Fruit fly (Drosophila melanogaster): Measurements from ENCODE around the gene Ance.

Ance gene

DNA sequence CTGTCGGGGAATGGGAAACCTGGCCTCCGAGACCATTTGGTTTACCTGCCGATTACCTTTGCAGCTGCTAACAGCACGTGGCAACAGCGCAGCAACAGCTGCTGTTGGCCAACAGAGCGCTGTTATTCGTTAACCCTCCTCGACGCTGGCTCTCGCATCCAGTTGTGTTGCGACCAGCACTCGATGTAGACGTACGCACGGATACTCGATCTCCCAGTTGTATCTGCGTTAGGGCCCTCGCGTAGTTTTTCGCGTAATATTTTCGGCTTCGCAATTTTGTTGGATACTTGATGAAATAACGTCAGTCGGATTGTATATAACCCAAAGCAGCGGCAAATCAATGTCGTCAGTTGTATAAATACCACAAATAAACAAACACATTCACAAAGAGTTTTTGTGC is 26.6 kb upstream of the Ance start (continued):
- TF ChIP-seq wek (GFP tag; optimal IDR thresholded peaks at IDR 0.05), result peak; percentile 34
- TF ChIP-seq CG8924 (tag; optimal IDR thresholded peaks at IDR 0.05), result peak; percentile 15
- TF ChIP-seq CG12219 (GFP tag; optimal IDR thresholded peaks at IDR 0.05), result peak; percentile 15
- TF ChIP-seq YL-1 (GFP tag; optimal IDR thresholded peaks at IDR 0.05), result no peak
- TF ChIP-seq CG34422 (GFP tag; IDR thresholded peaks at IDR 0.05), result peak; percentile 39; the same call in 1 of the 3 replicates
- peak; percentile 21 for TF ChIP-seq sd (tag; optimal IDR thresholded peaks at IDR 0.05)
- no peak for TF ChIP-seq Dfd (GFP tag; optimal IDR thresholded peaks at IDR 0.05)
- peak; percentile 13; the same call in 1 of the 2 replicates for TF ChIP-seq MBD-R2 (GFP tag; IDR thresholded peaks at IDR 0.05)
- TF ChIP-seq CG15479 (GFP tag; optimal IDR thresholded peaks at IDR 0.05), result peak; percentile 3
- no peak for TF ChIP-seq CG8281 (tag; optimal IDR thresholded peaks at IDR 0.05)
- peak; percentile 38; the same call in 1 of the 2 replicates for TF ChIP-seq Nf-YA (GFP tag; IDR thresholded peaks at IDR 0.05)
- TF ChIP-seq Rfx (GFP tag; IDR thresholded peaks at IDR 0.05), result peak; percentile 57; the same call in 1 of the 2 replicates
- peak; percentile 58 for TF ChIP-seq CG12769 (tag; optimal IDR thresholded peaks at IDR 0.05)
- peak; percentile 43 for TF ChIP-seq her (GFP tag; optimal IDR thresholded peaks at IDR 0.05)
- TF ChIP-seq Pdp1 (GFP tag; optimal IDR thresholded peaks at IDR 0.05), result peak in 1 of 2 experiments; percentile 40
- peak; percentile 37; the same call in 1 of the 2 replicates for TF ChIP-seq Adf1 (GFP tag; IDR thresholded peaks at IDR 0.05)
- peak; percentile 68; the same call in 1 of the 3 replicates for TF ChIP-seq CG2199 (GFP tag; IDR thresholded peaks at IDR 0.05)
- peak in 1 of 2 experiments; percentile 24 for TF ChIP-seq chif (GFP tag; optimal IDR thresholded peaks at IDR 0.05)
- peak; percentile 50 for TF ChIP-seq CG6813 (GFP tag; optimal IDR thresholded peaks at IDR 0.05)
- TF ChIP-seq Taf1 (GFP tag; IDR thresholded peaks at IDR 0.05), result no peak
- TF ChIP-seq Drgx (GFP tag; IDR thresholded peaks at IDR 0.05), result peak; percentile 54; the same call in 1 of the 2 replicates
- TF ChIP-seq Fer1 (GFP tag; optimal IDR thresholded peaks at IDR 0.05), result peak; percentile 45
- peak; percentile 4 for TF ChIP-seq stwl (tag; optimal IDR thresholded peaks at IDR 0.05)
- TF ChIP-seq CG8290 (GFP tag; optimal IDR thresholded peaks at IDR 0.05), result no peak
- peak in 1 of 2 experiments; percentile 74 for TF ChIP-seq CG8290 (tag; optimal IDR thresholded peaks at IDR 0.05)
- peak; percentile 25 for TF ChIP-seq B-H2 (GFP tag; optimal IDR thresholded peaks at IDR 0.05)
- TF ChIP-seq CG5180 (GFP tag; optimal IDR thresholded peaks at IDR 0.05), result peak; percentile 40
- peak; percentile 52 for TF ChIP-seq CG4854 (GFP tag; optimal IDR thresholded peaks at IDR 0.05)
- peak; percentile 51 for TF ChIP-seq Deaf1 (tag; optimal IDR thresholded peaks at IDR 0.05)
- peak in 1 of 2 experiments; percentile 7 for TF ChIP-seq eve (GFP tag; optimal IDR thresholded peaks at IDR 0.05)
- TF ChIP-seq abd-A (tag; optimal IDR thresholded peaks at IDR 0.05), result peak; percentile 8
- peak; percentile 55 for TF ChIP-seq sug (tag; optimal IDR thresholded peaks at IDR 0.05)
- TF ChIP-seq Hmx (GFP tag; optimal IDR thresholded peaks at IDR 0.05), result no peak
- peak; percentile 33 for TF ChIP-seq CG13624 (GFP tag; optimal IDR thresholded peaks at IDR 0.05)
- TF ChIP-seq nau (GFP tag; optimal IDR thresholded peaks at IDR 0.05), result peak; percentile 27
- peak; percentile 14 for TF ChIP-seq pb (GFP tag; optimal IDR thresholded peaks at IDR 0.05)
- TF ChIP-seq HLH54F (GFP tag; optimal IDR thresholded peaks at IDR 0.05), result peak; percentile 16
- TF ChIP-seq Rx (GFP tag; IDR thresholded peaks at IDR 0.05), result no peak
- peak; percentile 55; the same call in 1 of the 2 replicates for TF ChIP-seq rib (GFP tag; IDR thresholded peaks at IDR 0.05)
- peak; percentile 42 for TF ChIP-seq CG17385 (GFP tag; optimal IDR thresholded peaks at IDR 0.05)
- TF ChIP-seq lab (GFP tag; optimal IDR thresholded peaks at IDR 0.05), result peak; percentile 61
- 0 out of 2 replicates have a peak, but pooled peaks have one; percentile 51 for TF ChIP-seq CG16779 (GFP tag; IDR thresholded peaks at IDR 0.05)
- TF ChIP-seq Eip74EF (GFP tag; optimal IDR thresholded peaks at IDR 0.05), result no peak
- TF ChIP-seq sens (GFP tag), result peak; percentile 85
- TF ChIP-seq Fer3 (tag; optimal IDR thresholded peaks at IDR 0.05), result peak; percentile 15
- peak; percentile 85; the same call in 3 of the 4 replicates for TF ChIP-seq chinmo (GFP tag; IDR thresholded peaks at IDR 0.05; ENCODE audit: partially characterized antibody)
- peak; percentile 23; the same call in 1 of the 2 replicates for TF ChIP-seq sna (GFP tag; IDR thresholded peaks at IDR 0.05; ENCODE audit: partially characterized antibody)
- TF ChIP-seq gsb (GFP tag; IDR thresholded peaks at IDR 0.05), result 0 out of 2 replicates have a peak, but pooled peaks have one; percentile 45
- no peak for TF ChIP-seq CG14667 (GFP tag; IDR thresholded peaks at IDR 0.05)
- 0 out of 2 replicates have a peak, but pooled peaks have one; percentile 13 for TF ChIP-seq Ada2b (GFP tag; IDR thresholded peaks at IDR 0.05)

All from whole organism, embryonic.